Worm (Caenorhabditis elegans) whole organism, mixed stage, embryonic: ENCODE results near the gene B0507.3.

Experiments used
- M03D4.4 ChIP-seq: sonication (generic microtip); optimal IDR thresholded peaks from 2 replicates; lab custom pipeline; 2017; ENCODE audit warnings: mild to moderate bottlenecking, missing genetic modification characterization, missing compliant biosample characterization
- blmp-1 ChIP-seq: fragments of 150-350 bp; optimal IDR thresholded peaks from 2 replicates; lab custom pipeline; 2014; ENCODE audit warnings: missing biosample characterization, missing genetic modification characterization
- ceh-43 ChIP-seq: fragments of 200-800 bp; sonication (Bioruptor generic); optimal IDR thresholded peaks from 2 replicates; lab custom pipeline; 2018; ENCODE audit warnings: mild to moderate bottlenecking, missing genetic modification characterization, moderate library complexity, missing compliant biosample characterization
- ceh-83 ChIP-seq: fragments of 200-800 bp; sonication (Bioruptor generic); optimal IDR thresholded peaks from 2 replicates; lab custom pipeline; 2018; ENCODE audit warnings: mild to moderate bottlenecking, missing genetic modification characterization, missing compliant biosample characterization
- ces-1 ChIP-seq: fragments of 150-350 bp; optimal IDR thresholded peaks from 2 replicates; lab custom pipeline; 2014; ENCODE audit warnings: missing biosample characterization, missing genetic modification reagents, missing genetic modification characterization
- cnd-1 ChIP-seq: fragments of 200-800 bp; sonication (Bioruptor generic); optimal IDR thresholded peaks from 2 replicates; lab custom pipeline; 2018; ENCODE audit warnings: mild to moderate bottlenecking, missing genetic modification characterization, missing compliant biosample characterization
- drap-1 ChIP-seq: fragments of 200-800 bp; sonication (Bioruptor generic); optimal IDR thresholded peaks from 3 replicates; lab custom pipeline; 2018; ENCODE audit warnings: mild to moderate bottlenecking, missing genetic modification characterization, missing compliant biosample characterization
- elt-1 ChIP-seq: sonication (generic microtip); optimal IDR thresholded peaks from 2 replicates; lab custom pipeline; 2017; ENCODE audit warnings: missing genetic modification characterization, mild to moderate bottlenecking, missing compliant biosample characterization, antibody characterized with exemption, moderate library complexity, borderline replicate concordance; ENCODE audit not compliant: insufficient read depth
- flh-1 ChIP-seq: fragments of 200-800 bp; sonication (Bioruptor generic); optimal IDR thresholded peaks from 2 replicates; lab custom pipeline; 2018; ENCODE audit warnings: mild to moderate bottlenecking, missing genetic modification characterization, moderate library complexity, missing compliant biosample characterization
- hlh-1 ChIP-seq: fragments of 150-350 bp; optimal IDR thresholded peaks from 2 replicates; lab custom pipeline; 2014; ENCODE audit warnings: missing biosample characterization, missing genetic modification reagents, missing genetic modification characterization
- lin-13 ChIP-seq: fragments of 150-350 bp; optimal IDR thresholded peaks from 2 replicates; lab custom pipeline; 2014; ENCODE audit warnings: missing biosample characterization, missing genetic modification characterization
- lsy-2 ChIP-seq: fragments of 150-350 bp; optimal IDR thresholded peaks from 2 replicates; lab custom pipeline; 2014; ENCODE audit warnings: missing biosample characterization, missing genetic modification characterization
- mab-5 ChIP-seq: fragments of 150-350 bp; optimal IDR thresholded peaks from 2 replicates; lab custom pipeline; 2014; ENCODE audit warnings: missing biosample characterization, missing genetic modification characterization
- mep-1 ChIP-seq: fragments of 150-350 bp; optimal IDR thresholded peaks from 2 replicates; lab custom pipeline; 2017; ENCODE audit warnings: missing biosample characterization, missing genetic modification reagents, missing genetic modification characterization, inconsistent platforms
- nhr-2 ChIP-seq: fragments of 150-350 bp; optimal IDR thresholded peaks from 2 replicates; lab custom pipeline; 2014; ENCODE audit warnings: missing biosample characterization, missing genetic modification characterization
- nhr-237 ChIP-seq: fragments of 150-350 bp; optimal IDR thresholded peaks from 2 replicates; lab custom pipeline; 2014; ENCODE audit warnings: missing biosample characterization, missing genetic modification characterization
- pha-4 ChIP-seq: fragments of 150-350 bp; optimal IDR thresholded peaks from 2 replicates; lab custom pipeline; 2018; ENCODE audit warnings: missing biosample characterization, missing genetic modification reagents, missing genetic modification characterization
- snpc-4 ChIP-seq: fragments of 150-350 bp; optimal IDR thresholded peaks from 2 replicates; lab custom pipeline; 2014; ENCODE audit warnings: missing biosample characterization, missing genetic modification characterization
- sptf-1 ChIP-seq: sonication (generic microtip); optimal IDR thresholded peaks from 2 replicates; lab custom pipeline; 2017; ENCODE audit warnings: mild to moderate bottlenecking, missing genetic modification characterization, moderate library complexity, missing compliant biosample characterization
- unc-120 ChIP-seq: sonication (generic microtip); optimal IDR thresholded peaks from 2 replicates; lab custom pipeline; 2017; ENCODE audit warnings: missing genetic modification characterization, missing compliant biosample characterization; ENCODE audit not compliant: poor library complexity, severe bottlenecking
- unc-62 ChIP-seq: fragments of 150-350 bp; optimal IDR thresholded peaks from 2 replicates; lab custom pipeline; 2014; ENCODE audit warnings: missing biosample characterization, missing genetic modification reagents, missing genetic modification characterization
- zip-8 ChIP-seq: fragments of 150-350 bp; optimal IDR thresholded peaks from 2 replicates; lab custom pipeline; 2014; ENCODE audit warnings: missing biosample characterization, missing genetic modification characterization
- ztf-11 ChIP-seq: fragments of 150-350 bp; optimal IDR thresholded peaks from 2 replicates; lab custom pipeline; 2014; ENCODE audit warnings: missing biosample characterization, missing genetic modification characterization

Gene B0507.3

ce11 chrV:8767493-8767892, 1.2 kb upstream of the B0507.3 start:
- TF ChIP-seq hlh-1 (tag; lab: Kevin White, UChicago) (no peak), ceh-43 (no peak), drap-1 (GFP tag; lab: Kevin White, UChicago) (no peak), cnd-1 (tag; lab: Kevin White, UChicago) (no peak)

ce11 chrV:8769154-8769553, 445 bp downstream of the B0507.3 start:
- TF ChIP-seq pha-4 (tag; lab: Kevin White, UChicago) (no peak), M03D4.4 (tag; lab: Kevin White, UChicago) (no peak), hlh-1 (tag; lab: Kevin White, UChicago) (no peak), nhr-2 (tag; lab: Kevin White, UChicago) (no peak)

DNA sequence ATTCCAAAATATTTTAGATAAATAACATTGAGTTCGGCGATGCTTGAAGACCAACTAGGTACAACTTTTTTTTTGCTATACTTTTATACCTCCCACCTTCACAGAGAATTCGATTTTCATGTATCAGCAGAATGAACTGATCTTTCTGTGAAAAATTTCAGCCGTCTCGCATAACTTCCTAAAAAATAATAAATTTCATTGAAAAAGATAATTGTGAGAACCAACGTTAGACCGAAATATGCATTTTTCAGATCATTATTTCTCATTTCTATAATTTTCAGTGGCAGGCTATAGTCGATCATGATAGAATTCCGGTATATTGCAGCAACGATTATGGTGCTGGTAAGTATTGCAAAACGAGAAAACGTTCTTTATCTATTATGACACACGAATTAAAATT, 2.9 kb downstream of the B0507.3 start, which contains the start of gene srx-115:
Gene srx-115 (plus strand): TSS at position 301 of the 400 bp plus-strand sequence.
- TF ChIP-seq blmp-1 (tag; lab: Kevin White, UChicago) (no peak), mep-1 (tag; lab: Kevin White, UChicago) (no peak), nhr-237 (tag; lab: Kevin White, UChicago) (no peak), zip-8 (no peak), elt-1 (tag; lab: Kevin White, UChicago) (no peak), ceh-83 (GFP tag; lab: Kevin White, UChicago) (no peak), snpc-4 (tag; lab: Kevin White, UChicago) (no peak), ztf-11 (tag; lab: Kevin White, UChicago) (no peak), mab-5 (no peak), unc-62 (GFP tag; lab: Kevin White, UChicago) (no peak), pha-4 (tag; lab: Kevin White, UChicago) (no peak)

- TF ChIP-seq ces-1 (GFP tag; lab: Kevin White, UChicago) (peak; percentile 51), lsy-2 (tag; lab: Kevin White, UChicago) (no peak)
These were observed 5.2 kb downstream of the B0507.3 start, which contains the start of gene B0507.2 for ce11 chrV:8773826-8774382. B0507.2 (plus strand) TSS chrV:8774332.

DNA sequence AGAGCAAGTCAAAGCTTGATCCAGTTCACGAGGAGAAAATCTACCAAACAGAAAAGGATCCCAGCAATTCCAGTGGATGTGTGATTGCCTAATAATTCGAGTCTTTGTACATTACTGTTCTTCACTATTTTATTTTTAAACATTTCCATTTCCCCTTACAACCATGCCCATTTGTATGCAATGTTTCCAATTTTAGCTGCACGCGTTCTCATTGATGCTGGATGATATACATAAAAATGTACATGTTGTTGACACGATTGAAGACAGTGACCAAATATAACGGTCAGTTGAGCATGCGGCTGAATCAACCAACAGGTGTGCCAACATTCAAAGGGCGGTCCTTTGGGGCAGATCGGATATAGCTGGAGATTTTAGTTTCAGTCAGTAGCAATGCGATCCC, 7.6 kb downstream of the B0507.3 start, which contains the start of gene B0507.1:
Gene B0507.1 (plus strand): TSS at position 301 of the 400 bp plus-strand sequence.
- TF ChIP-seq ces-1 (GFP tag; lab: Kevin White, UChicago), result no peak
- no peak for TF ChIP-seq flh-1
- no peak for TF ChIP-seq lsy-2 (tag; lab: Kevin White, UChicago)
- TF ChIP-seq ceh-43, result no peak
- TF ChIP-seq, all 35 proteins: peak for 0

DNA sequence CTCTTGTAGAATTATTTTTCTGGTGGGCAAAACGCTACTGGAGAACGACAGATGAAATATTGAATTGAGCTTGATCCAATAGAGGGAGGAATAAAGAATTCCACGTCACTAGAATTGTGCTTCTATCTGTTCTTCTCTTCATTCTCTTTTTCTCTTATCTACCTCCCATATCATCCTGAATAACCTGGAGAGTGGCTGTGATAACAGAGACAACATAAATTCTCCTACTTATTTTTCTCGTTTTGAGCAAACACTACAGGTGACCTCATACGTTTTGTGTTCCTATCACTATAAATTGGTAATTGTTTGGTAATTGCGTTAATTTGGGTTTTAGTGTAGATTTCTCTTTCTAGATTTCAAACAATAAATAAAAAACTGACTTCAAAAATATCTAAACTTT, 12.5 kb downstream of the B0507.3 start:
- no peak for TF ChIP-seq pha-4 (tag; lab: Kevin White, UChicago)
- no peak for TF ChIP-seq sptf-1 (tag; lab: Kevin White, UChicago)
- no peak for TF ChIP-seq unc-120 (tag; lab: Kevin White, UChicago)

ce11 chrV:8782112-8782511, 13.4 kb downstream of the B0507.3 start:
- TF ChIP-seq unc-62 (GFP tag; lab: Kevin White, UChicago), result no peak
- peak; percentile 33 for TF ChIP-seq sptf-1 (tag; lab: Kevin White, UChicago)

DNA sequence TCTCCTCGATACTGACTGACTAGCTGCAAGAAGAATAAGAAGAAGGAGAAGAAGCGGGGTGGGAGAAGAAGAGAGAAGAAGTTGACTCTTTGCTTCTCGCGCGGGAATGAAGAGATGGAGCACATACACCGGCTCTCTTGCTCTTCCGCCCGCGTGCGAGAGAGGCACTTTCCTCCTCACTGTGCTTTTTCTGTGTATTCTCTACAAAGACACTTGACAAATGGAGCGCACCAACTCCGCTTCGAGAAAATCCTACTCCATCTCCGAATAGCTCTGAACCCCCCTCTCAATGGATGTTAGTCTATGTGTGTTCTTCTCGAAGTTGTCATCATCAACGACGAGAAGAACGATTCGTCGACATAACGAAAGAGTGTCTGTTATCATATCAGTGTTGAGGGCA, 15.8 kb downstream of the B0507.3 start:
- TF ChIP-seq hlh-1 (tag; lab: Kevin White, UChicago) (peak; percentile 31), mep-1 (tag; lab: Kevin White, UChicago) (peak; percentile 28), pha-4 (tag; lab: Kevin White, UChicago) (peak; percentile 48), lin-13 (tag; lab: Kevin White, UChicago) (no peak)
